Worm (Caenorhabditis elegans) whole organism, L1 larva: Measurements from ENCODE around the gene mpk-1.

Experiments used
- C34B4.2 ChIP-seq: sonication (generic microtip); optimal IDR thresholded peaks from 2 replicates; lab custom pipeline; 2017; ENCODE audit warnings: mild to moderate bottlenecking, missing genetic modification characterization, missing compliant biosample characterization
- Y116A8C.19 ChIP-seq: sonication (generic microtip); optimal IDR thresholded peaks from 2 replicates; lab custom pipeline; 2016; ENCODE audit warnings: missing compliant biosample characterization, missing genetic modification characterization, borderline replicate concordance
- aha-1 ChIP-seq: fragments of 150-350 bp; optimal IDR thresholded peaks from 2 replicates; lab custom pipeline; 2014; ENCODE audit warnings: missing biosample characterization, missing genetic modification characterization
- aly-2 ChIP-seq: fragments of 150-350 bp; optimal IDR thresholded peaks from 2 replicates; lab custom pipeline; 2014; ENCODE audit warnings: missing biosample characterization, missing genetic modification characterization
- ama-1 ChIP-seq: fragments of 150-350 bp; optimal IDR thresholded peaks from 2 replicates; lab custom pipeline; 2014
- ceh-63 ChIP-seq: fragments of 200-800 bp; sonication (Bioruptor generic); optimal IDR thresholded peaks from 2 replicates; lab custom pipeline; 2018; ENCODE audit warnings: mild to moderate bottlenecking, missing genetic modification characterization, missing compliant biosample characterization
- ceh-8 ChIP-seq: fragments of 200-800 bp; sonication (Bioruptor generic); optimal IDR thresholded peaks from 2 replicates; lab custom pipeline; 2018; ENCODE audit warnings: mild to moderate bottlenecking, missing genetic modification characterization, moderate library complexity, missing compliant biosample characterization
- ceh-82 ChIP-seq, 3 experiments: fragments of 150-350 bp in 1 of 3; sonication (generic microtip) in 2 of 3; optimal IDR thresholded peaks; 2 replicates each; lab custom pipeline; 2014 to 2017; ENCODE audit warnings: missing biosample characterization in 3 of 3, missing genetic modification characterization in 3 of 3
- ceh-90 ChIP-seq: sonication (generic microtip); optimal IDR thresholded peaks from 2 replicates; lab custom pipeline; 2016; ENCODE audit warnings: missing genetic modification characterization, missing compliant biosample characterization
- dsc-1 ChIP-seq: sonication (generic microtip); optimal IDR thresholded peaks from 2 replicates; lab custom pipeline; 2016; ENCODE audit warnings: mild to moderate bottlenecking, missing genetic modification characterization, missing compliant biosample characterization
- efl-1 ChIP-seq, 4 experiments: fragments of 150-350 bp; optimal IDR thresholded peaks in 3 of 4; peaks in 1 of 4; 1 replicate in 1 of 4; 2 replicates in 3 of 4; lab custom pipeline; 2014; ENCODE audit warnings: missing biosample characterization in 2 of 4, missing genetic modification characterization in 2 of 4, missing genetic modification reagents in 2 of 4
- efl-3 ChIP-seq: fragments of 200-800 bp; sonication (Bioruptor generic); optimal IDR thresholded peaks from 2 replicates; lab custom pipeline; 2018; ENCODE audit warnings: mild to moderate bottlenecking, missing genetic modification characterization, missing compliant biosample characterization
- egl-27 ChIP-seq, 2 experiments: fragments of 150-350 bp in 1 of 2; sonication (generic microtip); optimal IDR thresholded peaks; 3 replicates each; lab custom pipeline; 2017 to 2018; ENCODE audit warnings: missing biosample characterization in 2 of 2, missing genetic modification characterization in 2 of 2, missing genetic modification reagents in 2 of 2
- elt-2 ChIP-seq: sonication (generic microtip); optimal IDR thresholded peaks from 2 replicates; lab custom pipeline; 2016; ENCODE audit warnings: missing genetic modification characterization, mild to moderate bottlenecking, inconsistent platforms, missing compliant biosample characterization, missing genetic modification reagents
- elt-3 ChIP-seq, 6 experiments: fragments of 150-350 bp in 1 of 6; sonication (generic microtip); optimal IDR thresholded peaks; 2 replicates each; lab custom pipeline; 2017 to 2018; ENCODE audit warnings: missing biosample characterization in 6 of 6, missing genetic modification characterization in 6 of 6, inconsistent platforms in 1 of 6
- fkh-10 ChIP-seq: sonication (generic microtip); optimal IDR thresholded peaks from 2 replicates; lab custom pipeline; 2017; ENCODE audit warnings: missing biosample characterization, missing genetic modification reagents, missing genetic modification characterization
- fkh-4 ChIP-seq: sonication (generic microtip); optimal IDR thresholded peaks from 2 replicates; lab custom pipeline; 2016; ENCODE audit warnings: missing compliant biosample characterization, missing genetic modification characterization, borderline replicate concordance
- fkh-8 ChIP-seq: sonication (generic microtip); optimal IDR thresholded peaks from 2 replicates; lab custom pipeline; 2016; ENCODE audit warnings: mild to moderate bottlenecking, missing genetic modification characterization, missing compliant biosample characterization
- fos-1 ChIP-seq: fragments of 150-350 bp; optimal IDR thresholded peaks from 2 replicates; lab custom pipeline; 2014; ENCODE audit warnings: missing biosample characterization, missing genetic modification characterization
- hlh-17 ChIP-seq: fragments of 200-800 bp; sonication (Bioruptor generic); optimal IDR thresholded peaks from 2 replicates; lab custom pipeline; 2018; ENCODE audit warnings: missing genetic modification characterization, mild to moderate bottlenecking, missing compliant biosample characterization, moderate library complexity, borderline replicate concordance
- hlh-4 ChIP-seq: sonication (generic microtip); optimal IDR thresholded peaks from 2 replicates; lab custom pipeline; 2016; ENCODE audit warnings: mild to moderate bottlenecking, missing genetic modification characterization, missing compliant biosample characterization
- irx-1 ChIP-seq: sonication (generic microtip); optimal IDR thresholded peaks from 2 replicates; lab custom pipeline; 2016; ENCODE audit warnings: missing genetic modification characterization, missing compliant biosample characterization
- isw-1 ChIP-seq: fragments of 200-800 bp; sonication (Bioruptor generic); IDR thresholded peaks from 2 replicates; pipeline ENCODE4 v1.3.6; 2022; ENCODE audit warnings: missing genetic modification characterization, missing compliant biosample characterization
- jun-1 ChIP-seq: fragments of 150-350 bp; optimal IDR thresholded peaks from 2 replicates; lab custom pipeline; 2014; ENCODE audit warnings: missing biosample characterization, missing genetic modification reagents, missing genetic modification characterization
- lin-13 ChIP-seq: fragments of 150-350 bp; optimal IDR thresholded peaks from 2 replicates; lab custom pipeline; 2014; ENCODE audit warnings: missing biosample characterization, missing genetic modification reagents, missing genetic modification characterization
- lin-15B ChIP-seq: fragments of 150-350 bp; sonication (generic microtip); optimal IDR thresholded peaks from 3 replicates; lab custom pipeline; 2014; ENCODE audit warnings: missing biosample characterization, missing genetic modification characterization
- lin-39 ChIP-seq: fragments of 150-350 bp; optimal IDR thresholded peaks from 2 replicates; lab custom pipeline; 2014; ENCODE audit warnings: missing biosample characterization, missing genetic modification reagents, missing genetic modification characterization
- mab-9 ChIP-seq: fragments of 200-800 bp; sonication (Bioruptor generic); IDR thresholded peaks from 2 replicates; pipeline ENCODE4 v1.3.6; 2022; ENCODE audit warnings: missing genetic modification reagents, missing genetic modification characterization, missing compliant biosample characterization
- nhr-11 ChIP-seq: fragments of 150-350 bp; optimal IDR thresholded peaks from 2 replicates; lab custom pipeline; 2014; ENCODE audit warnings: missing biosample characterization, missing genetic modification characterization
- nhr-12 ChIP-seq: sonication (generic microtip); optimal IDR thresholded peaks from 2 replicates; lab custom pipeline; 2017; ENCODE audit warnings: missing biosample characterization, missing genetic modification characterization
- nhr-19 ChIP-seq: fragments of 200-800 bp; sonication (Bioruptor generic); conservative IDR thresholded peaks from 2 replicates; pipeline ENCODE4 v1.3.6; 2022; ENCODE audit warnings: missing genetic modification characterization, missing compliant biosample characterization
- nhr-237 ChIP-seq: fragments of 150-350 bp; optimal IDR thresholded peaks from 2 replicates; lab custom pipeline; 2014; ENCODE audit warnings: missing biosample characterization, missing genetic modification characterization
- nhr-47 ChIP-seq: sonication (generic microtip); optimal IDR thresholded peaks from 2 replicates; lab custom pipeline; 2016; ENCODE audit warnings: mild to moderate bottlenecking, missing genetic modification characterization, moderate library complexity, missing compliant biosample characterization
- nhr-84 ChIP-seq: sonication (generic microtip); optimal IDR thresholded peaks from 2 replicates; lab custom pipeline; 2017; ENCODE audit warnings: missing biosample characterization, missing genetic modification characterization
- nhr-85 ChIP-seq: sonication (generic microtip); peaks from one replicate; lab custom pipeline; 2016; ENCODE audit warnings: missing genetic modification characterization, inconsistent platforms, missing compliant biosample characterization
- nhr-90 ChIP-seq: sonication (generic microtip); optimal IDR thresholded peaks from 2 replicates; lab custom pipeline; 2016; ENCODE audit warnings: mild to moderate bottlenecking, missing genetic modification characterization, missing compliant biosample characterization; ENCODE audit not compliant: poor library complexity
- pag-3 ChIP-seq: sonication (generic microtip); optimal IDR thresholded peaks from 2 replicates; lab custom pipeline; 2017; ENCODE audit warnings: missing genetic modification characterization, mild to moderate bottlenecking, missing compliant biosample characterization, antibody characterized with exemption, borderline replicate concordance; ENCODE audit not compliant: insufficient read depth
- pax-3 ChIP-seq: fragments of 200-800 bp; sonication (Bioruptor generic); optimal IDR thresholded peaks from 2 replicates; lab custom pipeline; 2018; ENCODE audit warnings: mild to moderate bottlenecking, missing genetic modification characterization, moderate library complexity, missing compliant biosample characterization
- skn-1 ChIP-seq: fragments of 150-350 bp; optimal IDR thresholded peaks from 2 replicates; lab custom pipeline; 2014; ENCODE audit warnings: missing biosample characterization, missing genetic modification characterization
- snpc-4 ChIP-seq: fragments of 150-350 bp; optimal IDR thresholded peaks from 2 replicates; lab custom pipeline; 2014; ENCODE audit warnings: missing biosample characterization, missing genetic modification characterization
- snu-23 ChIP-seq: sonication (generic microtip); optimal IDR thresholded peaks from 2 replicates; lab custom pipeline; 2016; ENCODE audit warnings: missing genetic modification characterization, missing compliant biosample characterization
- sox-4 ChIP-seq: sonication (generic microtip); optimal IDR thresholded peaks from 2 replicates; lab custom pipeline; 2016; ENCODE audit warnings: missing genetic modification characterization, missing compliant biosample characterization
- swsn-7 ChIP-seq: sonication (generic microtip); optimal IDR thresholded peaks from 2 replicates; lab custom pipeline; 2016; ENCODE audit warnings: missing genetic modification characterization, missing compliant biosample characterization
- tbx-2 ChIP-seq: sonication (generic microtip); optimal IDR thresholded peaks from 2 replicates; lab custom pipeline; 2016; ENCODE audit warnings: missing genetic modification characterization, missing compliant biosample characterization
- tlp-1 ChIP-seq: fragments of 150-350 bp; optimal IDR thresholded peaks from 2 replicates; lab custom pipeline; 2014; ENCODE audit warnings: missing biosample characterization, missing genetic modification characterization
- unc-30 ChIP-seq: sonication (generic microtip); optimal IDR thresholded peaks from 2 replicates; lab custom pipeline; 2017; ENCODE audit warnings: missing biosample characterization, missing genetic modification characterization
- unc-62 ChIP-seq: fragments of 150-350 bp; optimal IDR thresholded peaks from 2 replicates; lab custom pipeline; 2014; ENCODE audit warnings: missing biosample characterization, missing genetic modification reagents, missing genetic modification characterization
- unc-86 ChIP-seq: sonication (generic microtip); optimal IDR thresholded peaks from 2 replicates; lab custom pipeline; 2016; ENCODE audit warnings: missing genetic modification characterization, missing compliant biosample characterization
- unc-98 ChIP-seq: fragments of 200-800 bp; sonication (Bioruptor generic); IDR thresholded peaks from 2 replicates; pipeline ENCODE4 v1.3.6; 2022; ENCODE audit warnings: missing genetic modification characterization, missing compliant biosample characterization
- zag-1 ChIP-seq: fragments of 150-350 bp; optimal IDR thresholded peaks from 2 replicates; lab custom pipeline; 2014; ENCODE audit warnings: missing biosample characterization, missing genetic modification characterization
- ztf-11 ChIP-seq, 2 experiments: sonication (generic microtip); optimal IDR thresholded peaks; 2 replicates each; lab custom pipeline; 2016 to 2017; ENCODE audit warnings: missing genetic modification characterization in 2 of 2, missing biosample characterization in 1 of 2, missing compliant biosample characterization in 1 of 2

Gene mpk-1

DNA sequence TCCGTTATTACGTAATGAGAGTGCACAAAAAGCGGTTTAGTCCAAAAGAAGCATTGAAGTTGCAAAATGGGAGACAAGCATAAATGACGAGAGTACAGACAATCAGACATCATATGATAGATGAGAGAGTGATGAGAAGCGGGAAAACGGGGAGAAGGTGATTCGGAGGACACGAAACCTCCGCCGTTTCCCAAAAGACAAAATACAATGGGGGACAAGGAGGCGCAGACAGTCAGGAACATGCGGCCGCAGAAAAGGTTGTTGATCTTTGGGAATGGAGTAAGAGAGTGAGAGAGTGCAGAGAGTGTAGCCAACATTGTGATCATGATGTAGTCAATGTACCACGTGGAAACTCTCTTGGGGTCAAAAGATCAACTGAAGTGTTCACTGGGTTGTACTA lies 9.8 kb upstream of the mpk-1 start (continued):
- TF ChIP-seq nhr-90 (tag; lab: Kevin White, UChicago) (peak; percentile 91), egl-27 (tag; optimal IDR thresholded peaks at IDR 0.05; lab: Kevin White, UChicago) (peak; percentile 61 to 94), jun-1 (tag; lab: Kevin White, UChicago) (peak; percentile 94), fkh-4 (no peak), lin-39 (tag; lab: Kevin White, UChicago) (peak; percentile 19), sox-4 (tag; lab: Kevin White, UChicago) (peak; percentile 79), snu-23 (GFP tag; lab: Kevin White, UChicago) (peak; percentile 97), Y116A8C.19 (no peak), ceh-82 (tag; optimal IDR thresholded peaks at IDR 0.05; lab: Kevin White, UChicago) (peak; percentile 72 to 79 (median 79))

ce11 chrIII:4236178-4236577 lies 8.3 kb upstream of the mpk-1 start:
- peak; percentile 31 to 54 for TF ChIP-seq efl-1 (optimal IDR thresholded peaks at IDR 0.05; lab: Kevin White, UChicago)
- TF ChIP-seq efl-1 (GFP tag; optimal IDR thresholded peaks at IDR 0.05 in 1 of 2; lab: Kevin White, UChicago) = peak in 1 of 2 experiments; percentile 90
- no peak for TF ChIP-seq fos-1 (tag; lab: Kevin White, UChicago)
- TF ChIP-seq elt-2 (tag; lab: Kevin White, UChicago) = no peak
- TF ChIP-seq ztf-11 (tag; optimal IDR thresholded peaks at IDR 0.05; lab: Kevin White, UChicago) = no peak
- peak; percentile 53 for TF ChIP-seq snu-23 (GFP tag; lab: Kevin White, UChicago)
- no peak for TF ChIP-seq tlp-1 (tag; lab: Kevin White, UChicago)
- TF ChIP-seq snpc-4 (tag; lab: Kevin White, UChicago) = no peak
- no peak for TF ChIP-seq skn-1 (tag; lab: Kevin White, UChicago)
- peak in 2 of 6 experiments; percentile 12 to 30 for TF ChIP-seq elt-3 (tag; optimal IDR thresholded peaks at IDR 0.05; lab: Kevin White, UChicago)
- no peak for TF ChIP-seq irx-1 (tag; lab: Kevin White, UChicago)
- no peak for TF ChIP-seq aha-1
- no peak for TF ChIP-seq ama-1 (lab: Kevin White, UChicago)
- no peak for TF ChIP-seq lin-39 (tag; lab: Kevin White, UChicago)
- no peak for TF ChIP-seq C34B4.2 (tag; lab: Kevin White, UChicago)
- TF ChIP-seq nhr-12 (tag; lab: Kevin White, UChicago) = no peak
- no peak for TF ChIP-seq fkh-10 (GFP tag; lab: Kevin White, UChicago)
- TF ChIP-seq unc-86 (tag; lab: Kevin White, UChicago) = no peak
- TF ChIP-seq nhr-84 (tag; lab: Kevin White, UChicago) = no peak
- TF ChIP-seq isw-1 (GFP tag; lab: Robert Waterston, UW) = no peak
- peak; percentile 11 for TF ChIP-seq swsn-7 (tag; lab: Kevin White, UChicago)
- TF ChIP-seq ceh-8 = no peak
- no peak for TF ChIP-seq ceh-90
- TF ChIP-seq fkh-4 = no peak
- TF ChIP-seq nhr-237 (tag; lab: Kevin White, UChicago) = no peak
- TF ChIP-seq unc-98 = no peak
- no peak for TF ChIP-seq lin-15B (tag; lab: Kevin White, UChicago)
- TF ChIP-seq ceh-63 = no peak
- no peak for TF ChIP-seq fkh-8 (tag; lab: Kevin White, UChicago)
- no peak for TF ChIP-seq hlh-4 (tag; lab: Kevin White, UChicago)
- TF ChIP-seq sox-4 (tag; lab: Kevin White, UChicago) = no peak
- TF ChIP-seq dsc-1 (tag; lab: Kevin White, UChicago) = no peak
- TF ChIP-seq pag-3 (tag; lab: Kevin White, UChicago) = no peak
- TF ChIP-seq unc-30 (tag; lab: Kevin White, UChicago) = no peak
- TF ChIP-seq unc-62 (GFP tag; lab: Kevin White, UChicago) = no peak
- no peak for TF ChIP-seq pax-3 (tag; lab: Kevin White, UChicago)
- TF ChIP-seq nhr-85 = peak; percentile 94
- TF ChIP-seq hlh-17 = no peak
- TF ChIP-seq tbx-2 (tag; lab: Kevin White, UChicago) = peak; percentile 33
- peak; percentile 14 for TF ChIP-seq nhr-47 (tag; lab: Kevin White, UChicago)
- peak; percentile 20; the same call in 1 of the 2 replicates for TF ChIP-seq nhr-19 (GFP tag; lab: Robert Waterston, UW)
- TF ChIP-seq lin-13 (GFP tag; lab: Kevin White, UChicago) = peak; percentile 95
- no peak for TF ChIP-seq mab-9 (GFP tag; lab: Robert Waterston, UW)
- no peak for TF ChIP-seq nhr-11
- no peak for TF ChIP-seq zag-1
- no peak for TF ChIP-seq efl-3
- no peak for TF ChIP-seq aly-2
